Fruit fly (Drosophila melanogaster): Measurements from ENCODE around the gene CG9886.

DNA sequence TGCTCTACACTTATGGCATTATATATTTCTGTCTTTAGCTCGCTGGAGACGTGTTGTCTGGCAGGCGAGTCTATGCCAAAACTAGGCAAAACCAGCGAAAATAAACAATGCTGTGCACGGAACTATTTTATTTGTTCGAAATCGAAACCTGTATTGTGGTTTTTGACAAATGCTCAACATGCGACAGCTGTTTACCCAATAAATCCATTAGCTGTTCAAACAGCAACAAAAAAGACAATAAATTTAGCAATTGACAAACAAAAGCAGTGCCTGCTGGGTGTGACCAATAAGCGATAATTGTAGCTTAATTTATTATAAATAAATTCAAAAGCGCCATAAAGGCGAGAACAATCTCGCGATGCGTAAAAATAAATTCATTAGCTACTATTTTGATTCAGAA is 52.1 kb downstream of the CG9886 start:
- TF ChIP-seq psq (optimal IDR thresholded peaks at IDR 0.05): no peak
- no peak for TF ChIP-seq CG8478 (optimal IDR thresholded peaks at IDR 0.05)
- no peak for TF ChIP-seq EcR (GFP tag; optimal IDR thresholded peaks at IDR 0.05)
